Worm (Caenorhabditis elegans): ENCODE results near the gene T04F3.4.

T04F3.4 gene

ce11 chrV:11803518-11803994, 40.7 kb upstream of the T04F3.4 start:
- no peak for TF ChIP-seq ceh-82 (tag; optimal IDR thresholded peaks at IDR 0.05)
- TF ChIP-seq nhr-25 (tag; optimal IDR thresholded peaks at IDR 0.05): peak; percentile 10
- TF ChIP-seq aly-2 (tag; optimal IDR thresholded peaks at IDR 0.05): no peak
- TF ChIP-seq zag-1 (tag; optimal IDR thresholded peaks at IDR 0.05): no peak
- TF ChIP-seq elt-3 (tag; optimal IDR thresholded peaks at IDR 0.05): peak in 1 of 3 experiments; percentile 17
- peak; percentile 40 for TF ChIP-seq nhr-43 (tag; optimal IDR thresholded peaks at IDR 0.05; ENCODE audit: poor library complexity, severe bottlenecking)
- TF ChIP-seq nhr-11 (tag; optimal IDR thresholded peaks at IDR 0.05): no peak
- no peak for TF ChIP-seq mdl-1 (tag; optimal IDR thresholded peaks at IDR 0.05)
- TF ChIP-seq eor-1 (tag; optimal IDR thresholded peaks at IDR 0.05): no peak
- TF ChIP-seq unc-62 (GFP tag; optimal IDR thresholded peaks at IDR 0.05): no peak

ce11 chrV:11802508-11802907, 39.7 kb upstream of the T04F3.4 start:
- TF ChIP-seq snpc-4 (tag; optimal IDR thresholded peaks at IDR 0.05) (no peak), elt-3 (tag; optimal IDR thresholded peaks at IDR 0.05) (peak; percentile 81 to 94 (median 89)), elt-2 (tag; optimal IDR thresholded peaks at IDR 0.05) (peak; percentile 32), elt-1 (tag; optimal IDR thresholded peaks at IDR 0.05) (no peak), mml-1 (tag; optimal IDR thresholded peaks at IDR 0.05) (peak; percentile 60), skn-1 (tag; optimal IDR thresholded peaks at IDR 0.05) (no peak), mdl-1 (tag; optimal IDR thresholded peaks at IDR 0.05) (peak; percentile 76), ztf-4 (tag; optimal IDR thresholded peaks at IDR 0.05) (no peak), ceh-28 (tag; optimal IDR thresholded peaks at IDR 0.05) (peak; percentile 41), tbx-2 (tag; optimal IDR thresholded peaks at IDR 0.05) (peak; percentile 86), nhr-28 (tag; optimal IDR thresholded peaks at IDR 0.05) (no peak), nhr-12 (tag; optimal IDR thresholded peaks at IDR 0.05) (no peak), fkh-2 (tag; optimal IDR thresholded peaks at IDR 0.05) (no peak), jun-1 (tag; optimal IDR thresholded peaks at IDR 0.05) (peak; percentile 46), nhr-25 (tag; optimal IDR thresholded peaks at IDR 0.05) (peak; percentile 96), sea-2 (GFP tag; optimal IDR thresholded peaks at IDR 0.05) (no peak), ceh-16 (tag; optimal IDR thresholded peaks at IDR 0.05) (no peak), pha-4 (tag; optimal IDR thresholded peaks at IDR 0.05) (no peak), hmg-11 (tag; optimal IDR thresholded peaks at IDR 0.05) (no peak), lin-39 (tag; optimal IDR thresholded peaks at IDR 0.05) (no peak), zag-1 (tag; optimal IDR thresholded peaks at IDR 0.05) (no peak), R02D3.7 (tag; optimal IDR thresholded peaks at IDR 0.05) (peak; percentile 69), ama-1 (optimal IDR thresholded peaks at IDR 0.05) (no peak), nhr-237 (tag; optimal IDR thresholded peaks at IDR 0.05) (no peak), fos-1 (tag; optimal IDR thresholded peaks at IDR 0.05) (no peak), ztf-11 (tag; optimal IDR thresholded peaks at IDR 0.05) (no peak), nhr-67 (tag; optimal IDR thresholded peaks at IDR 0.05) (no peak), nhr-43 (tag; optimal IDR thresholded peaks at IDR 0.05; ENCODE audit: poor library complexity, severe bottlenecking) (peak; percentile 99), nfya-1 (tag; optimal IDR thresholded peaks at IDR 0.05; ENCODE audit: insufficient read depth) (peak; percentile 27), fkh-10 (GFP tag; optimal IDR thresholded peaks at IDR 0.05) (no peak), aly-2 (tag; optimal IDR thresholded peaks at IDR 0.05) (no peak), ceh-9 (tag; optimal IDR thresholded peaks at IDR 0.05) (no peak), nhr-76 (tag; optimal IDR thresholded peaks at IDR 0.05) (no peak), egl-5 (tag; optimal IDR thresholded peaks at IDR 0.05) (no peak), egl-27 (tag; optimal IDR thresholded peaks at IDR 0.05) (peak; percentile 90), nhr-23 (tag; optimal IDR thresholded peaks at IDR 0.05) (peak; percentile 98), lsy-12 (tag; optimal IDR thresholded peaks at IDR 0.05) (peak; percentile 65), unc-62 (GFP tag; optimal IDR thresholded peaks at IDR 0.05) (peak; percentile 23)

Data from whole organism, L3 larva.